Worm (Caenorhabditis elegans): ENCODE results near the gene F46G10.2.

F46G10.2 gene

DNA sequence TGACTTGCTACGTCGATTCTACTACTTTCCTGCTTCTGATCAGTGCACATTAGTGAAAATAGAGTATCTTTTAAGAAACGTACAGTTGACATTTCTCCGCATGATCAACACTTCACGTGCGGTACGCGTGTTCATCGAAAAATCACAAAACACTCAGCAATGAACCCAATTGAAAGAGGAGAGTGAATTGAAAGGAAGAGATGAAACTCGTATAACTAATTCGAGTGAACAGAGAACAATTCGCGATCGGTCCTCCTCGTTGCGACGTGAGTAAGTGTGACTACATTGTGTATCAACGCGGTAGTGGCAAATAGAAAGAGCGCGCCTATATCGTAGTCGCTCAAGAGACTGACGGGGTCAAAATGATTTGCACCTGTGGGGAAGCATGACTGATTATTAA is 30.8 kb downstream of the F46G10.2 start (continued):
- no peak for TF ChIP-seq F44E2.7 (GFP tag; IDR thresholded peaks at IDR 0.05)
- TF ChIP-seq spr-3 (GFP tag; optimal IDR thresholded peaks at IDR 0.05), result no peak
- TF ChIP-seq spr-1 (tag; optimal IDR thresholded peaks at IDR 0.05), result no peak
- peak; percentile 90 for TF ChIP-seq dve-1 (tag; optimal IDR thresholded peaks at IDR 0.05; ENCODE audit: insufficient read depth)
- peak; percentile 54 to 71 for TF ChIP-seq lsy-2 (tag; optimal IDR thresholded peaks at IDR 0.05)
- TF ChIP-seq saeg-2 (GFP tag; IDR thresholded peaks at IDR 0.05), result 0 out of 2 replicates have a peak, but pooled peaks have one; percentile 28
- no peak for TF ChIP-seq mdt-29 (GFP tag; IDR thresholded peaks at IDR 0.05)
- TF ChIP-seq pha-4 (GFP tag; IDR thresholded peaks at IDR 0.05), result no peak
- TF ChIP-seq pha-4 (tag; optimal IDR thresholded peaks at IDR 0.05), result peak; percentile 20
- no peak for TF ChIP-seq Y5F2A.4 (GFP tag; optimal IDR thresholded peaks at IDR 0.05)
- TF ChIP-seq aly-2 (tag; optimal IDR thresholded peaks at IDR 0.05), result no peak
- peak; percentile 63; the same call in 1 of the 2 replicates for TF ChIP-seq tra-1 (GFP tag; IDR thresholded peaks at IDR 0.05)
- TF ChIP-seq snpc-4 (tag; optimal IDR thresholded peaks at IDR 0.05), result no peak
- peak; percentile 86 for TF ChIP-seq mep-1 (tag; optimal IDR thresholded peaks at IDR 0.05)
- no peak for TF ChIP-seq ZK337.2 (GFP tag; IDR thresholded peaks at IDR 0.05)
- no peak for TF ChIP-seq Y105C5A.15 (GFP tag; IDR thresholded peaks at IDR 0.05)
- TF ChIP-seq hif-1 (tag; optimal IDR thresholded peaks at IDR 0.05), result peak; percentile 18 to 75
- TF ChIP-seq daf-16 (GFP tag; optimal IDR thresholded peaks at IDR 0.05), result peak in 1 of 2 experiments; percentile 21
- peak; percentile 76 for TF ChIP-seq daf-16 (tag; optimal IDR thresholded peaks at IDR 0.05)
- TF ChIP-seq lin-15B (tag; optimal IDR thresholded peaks at IDR 0.05), result no peak
- no peak for TF ChIP-seq skn-1 (tag; optimal IDR thresholded peaks at IDR 0.05)
- TF ChIP-seq ctbp-1 (GFP tag; IDR thresholded peaks at IDR 0.05), result no peak
- no peak for TF ChIP-seq fos-1 (tag; optimal IDR thresholded peaks at IDR 0.05)
- TF ChIP-seq ces-1 (GFP tag; optimal IDR thresholded peaks at IDR 0.05), result no peak
- peak; percentile 57 for TF ChIP-seq nhr-11 (tag; optimal IDR thresholded peaks at IDR 0.05)
- TF ChIP-seq snpc-1.2 (GFP tag; IDR thresholded peaks at IDR 0.05), result no peak
- no peak for TF ChIP-seq daf-8 (GFP tag; IDR thresholded peaks at IDR 0.05)
- TF ChIP-seq lin-29 (GFP tag; IDR thresholded peaks at IDR 0.05), result 0 out of 2 replicates have a peak, but pooled peaks have one; percentile 30
- peak; percentile 94 for TF ChIP-seq hlh-30 (tag; optimal IDR thresholded peaks at IDR 0.05; ENCODE audit: insufficient read depth)
- peak; percentile 65 for TF ChIP-seq gei-8 (GFP tag; optimal IDR thresholded peaks at IDR 0.05)
- peak; percentile 92 for TF ChIP-seq nhr-28 (tag; optimal IDR thresholded peaks at IDR 0.05)
- TF ChIP-seq nhr-77 (tag; optimal IDR thresholded peaks at IDR 0.05), result peak; percentile 79
- TF ChIP-seq aha-1 (tag), result peak; percentile 97
- no peak for TF ChIP-seq ceh-62 (tag; optimal IDR thresholded peaks at IDR 0.05)
- no peak for TF ChIP-seq attf-4 (tag; optimal IDR thresholded peaks at IDR 0.05)
- TF ChIP-seq madf-9 (GFP tag; conservative IDR thresholded peaks at IDR 0.05), result no peak
- peak; percentile 39 to 85 for TF ChIP-seq mdl-1 (tag; optimal IDR thresholded peaks at IDR 0.05)
- peak in 1 of 2 experiments; percentile 85 for TF ChIP-seq unc-62 (GFP tag; optimal IDR thresholded peaks at IDR 0.05 in 1 of 2)
- no peak for TF ChIP-seq unc-62 (tag; optimal IDR thresholded peaks at IDR 0.05)
- no peak for TF ChIP-seq ceh-28 (tag; optimal IDR thresholded peaks at IDR 0.05)
- TF ChIP-seq vab-7 (GFP tag; IDR thresholded peaks at IDR 0.05), result no peak
- peak; percentile 52 for TF ChIP-seq T26A8.4 (GFP tag; IDR thresholded peaks at IDR 0.05)
- TF ChIP-seq lin-38 (GFP tag; IDR thresholded peaks at IDR 0.05), result no peak
- peak; percentile 41 for TF ChIP-seq ztf-7 (tag; optimal IDR thresholded peaks at IDR 0.05)
- peak; percentile 98 for TF ChIP-seq mxl-3 (GFP tag; optimal IDR thresholded peaks at IDR 0.05)
- no peak for TF ChIP-seq ceh-32 (tag; optimal IDR thresholded peaks at IDR 0.05; ENCODE audit: poor library complexity)
- TF ChIP-seq mxl-2 (GFP tag; conservative IDR thresholded peaks at IDR 0.05), result peak; percentile 99
- no peak for TF ChIP-seq ceh-82 (tag; optimal IDR thresholded peaks at IDR 0.05)
- TF ChIP-seq dmd-9 (GFP tag; IDR thresholded peaks at IDR 0.05), result no peak
- TF ChIP-seq tag-97 (GFP tag; IDR thresholded peaks at IDR 0.05), result no peak
- 0 out of 2 replicates have a peak, but pooled peaks have one; percentile 36 for TF ChIP-seq php-3 (GFP tag; IDR thresholded peaks at IDR 0.05)
